Worm (Caenorhabditis elegans): ENCODE results near the gene unk-1.

DNA sequence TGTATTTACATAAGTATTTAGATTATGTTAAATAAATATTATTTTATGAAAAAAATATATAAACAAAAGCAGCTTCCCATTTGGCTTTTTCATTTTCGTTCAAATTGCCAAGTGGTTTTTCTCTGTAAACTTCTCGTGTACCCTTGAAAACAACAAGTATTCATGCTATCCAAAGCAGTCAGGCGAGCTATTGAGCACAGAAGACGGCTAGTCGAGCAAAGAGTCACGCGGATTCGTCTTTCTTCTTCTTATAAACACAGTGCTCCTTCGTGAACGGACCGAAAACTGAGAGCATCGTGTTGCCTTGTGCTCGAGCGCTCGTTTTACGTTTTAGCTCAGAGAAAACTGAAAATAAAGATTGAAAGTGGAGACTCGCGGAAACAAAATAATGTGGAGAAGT lies 1.1 kb downstream of the unk-1 start:
- TF ChIP-seq pha-4 (tag; optimal IDR thresholded peaks at IDR 0.05) (no peak), snpc-4 (tag; optimal IDR thresholded peaks at IDR 0.05) (no peak), nhr-11 (tag; optimal IDR thresholded peaks at IDR 0.05) (no peak), elt-3 (tag; optimal IDR thresholded peaks at IDR 0.05) (no peak), mdl-1 (tag; optimal IDR thresholded peaks at IDR 0.05) (no peak), ceh-9 (tag; optimal IDR thresholded peaks at IDR 0.05) (no peak)

Data from whole organism, L3 larva.